Fruit fly (Drosophila melanogaster): Measurements from ENCODE around the gene CG6974.

Gene CG6974

DNA sequence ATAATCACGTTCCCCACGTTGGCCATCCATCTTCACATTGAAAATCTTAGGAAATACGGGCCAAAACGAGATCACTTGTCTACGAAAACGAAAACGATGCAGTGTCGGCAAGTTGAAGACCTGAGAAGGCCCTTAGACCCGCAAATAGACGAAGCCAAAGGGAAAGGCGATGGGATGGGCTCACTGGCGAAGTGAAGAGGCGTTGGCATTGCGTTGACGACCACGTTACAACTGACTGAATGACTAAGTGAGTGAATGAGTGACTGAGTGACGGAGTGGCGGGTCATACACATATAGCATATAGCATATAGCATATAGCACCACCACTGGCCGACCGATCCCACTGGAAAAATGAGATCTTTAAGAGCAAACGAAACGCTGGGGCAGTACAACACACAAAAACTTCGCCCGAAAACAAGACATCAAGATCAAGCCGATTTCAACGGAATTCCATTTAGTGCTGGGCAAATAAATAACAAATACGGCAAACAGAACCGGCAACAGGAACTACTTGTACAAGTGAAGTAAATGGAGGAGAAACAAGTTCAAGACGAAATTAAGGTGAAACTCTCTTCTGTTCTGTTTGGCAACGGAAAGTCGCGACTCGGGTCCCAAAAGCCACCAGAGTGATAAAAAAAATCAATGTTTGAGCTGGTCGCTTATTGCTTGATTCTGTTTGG, 44.1 kb upstream of the CG6974 start (continued):
- TF ChIP-seq lab (GFP tag; optimal IDR thresholded peaks at IDR 0.05) = no peak
- TF ChIP-seq zfh2 (GFP tag; optimal IDR thresholded peaks at IDR 0.05) = no peak

DNA sequence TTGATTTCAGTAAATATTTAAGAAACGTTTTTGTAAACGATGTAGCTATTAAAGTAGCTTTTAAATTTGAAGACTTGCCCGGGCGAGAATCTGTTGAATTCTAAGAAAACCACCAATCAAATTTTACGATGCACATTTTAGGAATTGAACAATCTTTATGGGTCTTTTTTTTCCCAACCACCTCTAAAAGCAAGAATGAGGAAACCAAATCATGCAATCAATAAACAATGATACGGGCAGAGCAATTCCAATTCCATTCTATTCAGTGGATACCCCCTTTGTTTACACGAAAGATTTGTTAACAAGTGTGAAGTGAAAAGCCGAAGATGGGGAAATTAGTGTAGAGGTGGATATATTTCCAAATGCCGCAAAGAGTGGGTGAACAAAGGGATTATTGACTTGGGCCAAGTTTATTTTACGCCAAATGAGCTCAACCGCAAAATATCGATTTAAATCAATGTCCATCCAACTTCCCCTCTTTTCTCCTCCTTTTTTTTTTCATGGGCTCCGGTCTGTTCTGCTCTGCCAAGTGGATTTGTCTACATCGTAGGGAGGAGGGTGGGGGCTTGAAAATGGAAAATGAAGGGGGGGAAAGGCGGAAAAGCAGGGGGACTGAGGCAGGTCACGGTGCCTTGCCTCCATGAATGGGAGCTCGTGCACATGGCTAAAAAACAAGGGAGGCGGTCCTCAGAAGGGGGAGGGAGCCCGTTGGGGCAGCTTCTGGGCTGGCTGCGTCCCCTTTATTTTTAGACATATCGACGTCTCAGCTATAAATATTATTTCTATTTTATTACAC, 42.7 kb upstream of the CG6974 start:
- no peak for TF ChIP-seq tap (tag; optimal IDR thresholded peaks at IDR 0.05)
- peak; percentile 94 for TF ChIP-seq crol (GFP tag; IDR thresholded peaks at IDR 0.05)
- no peak for TF ChIP-seq Dll (GFP tag; IDR thresholded peaks at IDR 0.05; ENCODE audit: partially characterized antibody)
- no peak for TF ChIP-seq ab (GFP tag; optimal IDR thresholded peaks at IDR 0.05)
- TF ChIP-seq CG18262 (tag; optimal IDR thresholded peaks at IDR 0.05) = no peak
- TF ChIP-seq CG14710 (tag; optimal IDR thresholded peaks at IDR 0.05) = no peak
- no peak for TF ChIP-seq NC2α (GFP tag; optimal IDR thresholded peaks at IDR 0.05)
- no peak for TF ChIP-seq zfh2 (GFP tag; optimal IDR thresholded peaks at IDR 0.05)
- TF ChIP-seq CG2712 (tag; optimal IDR thresholded peaks at IDR 0.05) = no peak
- TF ChIP-seq cwo (GFP tag; optimal IDR thresholded peaks at IDR 0.05) = peak; percentile 30
- TF ChIP-seq Hr78 (GFP tag; optimal IDR thresholded peaks at IDR 0.05) = peak in 1 of 2 experiments; percentile 38
- TF ChIP-seq Doc3 (GFP tag; IDR thresholded peaks at IDR 0.05; ENCODE audit: partially characterized antibody) = no peak
- TF ChIP-seq CG11247 (GFP tag; IDR thresholded peaks at IDR 0.05) = no peak
- no peak for TF ChIP-seq Nf-YA (GFP tag; IDR thresholded peaks at IDR 0.05)
- no peak for TF ChIP-seq gce (GFP tag; IDR thresholded peaks at IDR 0.05)
- TF ChIP-seq lola (GFP tag; optimal IDR thresholded peaks at IDR 0.05) = no peak
- peak in 1 of 3 experiments; percentile 19 for TF ChIP-seq Stat92E (GFP tag; optimal IDR thresholded peaks at IDR 0.05)
- 0 out of 3 replicates have a peak, but pooled peaks have one; percentile 47 for TF ChIP-seq CG2199 (GFP tag; IDR thresholded peaks at IDR 0.05)
- TF ChIP-seq ranshi (GFP tag; IDR thresholded peaks at IDR 0.05) = 0 out of 2 replicates have a peak, but pooled peaks have one; percentile 8
- TF ChIP-seq dan (GFP tag; IDR thresholded peaks at IDR 0.05) = no peak
- no peak for TF ChIP-seq lab (GFP tag; optimal IDR thresholded peaks at IDR 0.05)
- no peak for TF ChIP-seq inv (GFP tag; IDR thresholded peaks at IDR 0.05; ENCODE audit: partially characterized antibody)
- no peak for TF ChIP-seq fd102C (GFP tag; optimal IDR thresholded peaks at IDR 0.05)
- TF ChIP-seq CG11560 (tag; IDR thresholded peaks at IDR 0.05) = no peak
- no peak for TF ChIP-seq CG14860 (GFP tag; IDR thresholded peaks at IDR 0.05; ENCODE audit: partially characterized antibody)
- 0 out of 2 replicates have a peak, but pooled peaks have one; percentile 26 for TF ChIP-seq onecut (GFP tag; IDR thresholded peaks at IDR 0.05)
- no peak for TF ChIP-seq en (GFP tag; optimal IDR thresholded peaks at IDR 0.05)
- TF ChIP-seq ttk (GFP tag; IDR thresholded peaks at IDR 0.05) = no peak
- TF ChIP-seq Adf1 (GFP tag; IDR thresholded peaks at IDR 0.05) = peak; percentile 15; the same call in 1 of the 2 replicates
- TF ChIP-seq z (GFP tag; IDR thresholded peaks at IDR 0.05) = 0 out of 3 replicates have a peak, but pooled peaks have one; percentile 25
- TF ChIP-seq CG1832 (GFP tag; optimal IDR thresholded peaks at IDR 0.05) = no peak
- TF ChIP-seq CG6654 (GFP tag; optimal IDR thresholded peaks at IDR 0.05) = no peak
- no peak for TF ChIP-seq HLHmδ (GFP tag; optimal IDR thresholded peaks at IDR 0.05)
- TF ChIP-seq sd (tag; optimal IDR thresholded peaks at IDR 0.05) = peak; percentile 38
- TF ChIP-seq slou (GFP tag; optimal IDR thresholded peaks at IDR 0.05) = no peak
- no peak for TF ChIP-seq Chrac-16 (GFP tag; optimal IDR thresholded peaks at IDR 0.05)
- no peak for TF ChIP-seq fu2 (GFP tag; optimal IDR thresholded peaks at IDR 0.05)
- TF ChIP-seq org-1 (GFP tag; optimal IDR thresholded peaks at IDR 0.05) = peak; percentile 41
- TF ChIP-seq eve (GFP tag; optimal IDR thresholded peaks at IDR 0.05) = peak in 1 of 2 experiments; percentile 56
- TF ChIP-seq kah (GFP tag; optimal IDR thresholded peaks at IDR 0.05) = peak; percentile 25
- no peak for TF ChIP-seq h (optimal IDR thresholded peaks at IDR 0.05)
- no peak for TF ChIP-seq repo (GFP tag; optimal IDR thresholded peaks at IDR 0.05)
- 0 out of 3 replicates have a peak, but pooled peaks have one; percentile 15 for TF ChIP-seq Mrtf (GFP tag; IDR thresholded peaks at IDR 0.05)
- TF ChIP-seq CG13775 (GFP tag; optimal IDR thresholded peaks at IDR 0.05) = no peak
- TF ChIP-seq Myb (GFP tag; optimal IDR thresholded peaks at IDR 0.05) = no peak

Measured in whole organism, embryonic.